Fruit fly (Drosophila melanogaster) S2 (cell line): ENCODE data around the gene nop5.

ENCODE experiments used
- CG8478 ChIP-seq: fragments of >200 bp; optimal IDR thresholded peaks from 2 replicates; lab custom pipeline; 2018
- CTCF ChIP-seq, 2 experiments: fragments of >200 bp; optimal IDR thresholded peaks; 2 replicates each; lab custom pipeline; 2018

DNA sequence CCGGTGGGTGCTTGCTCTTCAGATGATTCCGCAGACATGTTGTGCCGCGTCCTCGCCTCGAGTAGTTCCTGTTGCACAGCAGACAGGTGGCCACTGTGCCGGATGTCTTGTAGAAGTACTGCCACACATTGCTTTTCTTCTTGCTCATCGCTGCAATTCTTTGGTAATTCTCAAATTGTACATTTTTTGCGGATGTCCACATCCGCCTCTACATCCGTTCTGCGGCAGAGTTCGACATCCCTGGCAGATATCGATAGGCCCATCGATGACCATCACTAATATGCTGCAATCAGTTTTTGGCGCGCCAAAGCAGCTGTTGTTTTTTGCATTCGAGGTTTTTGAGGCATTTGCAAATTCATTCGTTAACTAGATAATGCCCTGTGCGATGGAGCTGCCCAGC is 38.2 kb upstream of the nop5 start, which contains the start of the genes CG13775 and CG3430:
- TF ChIP-seq CG8478 (no peak), CTCF (optimal IDR thresholded peaks at IDR 0.05; lab: Kevin White, UChicago) (no peak)
